Worm (Caenorhabditis elegans) whole organism, mixed stage, embryonic: Measurements from ENCODE around the gene gcy-36.

Experiments used
- elt-1 ChIP-seq: sonication (generic microtip); optimal IDR thresholded peaks from 2 replicates; lab custom pipeline; 2017; ENCODE audit warnings: missing genetic modification characterization, mild to moderate bottlenecking, missing compliant biosample characterization, antibody characterized with exemption, moderate library complexity, borderline replicate concordance; ENCODE audit not compliant: insufficient read depth
- elt-3 ChIP-seq: fragments of 150-350 bp; optimal IDR thresholded peaks from 2 replicates; lab custom pipeline; 2014; ENCODE audit warnings: missing biosample characterization, missing genetic modification characterization
- flh-1 ChIP-seq: fragments of 200-800 bp; sonication (Bioruptor generic); optimal IDR thresholded peaks from 2 replicates; lab custom pipeline; 2018; ENCODE audit warnings: mild to moderate bottlenecking, missing genetic modification characterization, moderate library complexity, missing compliant biosample characterization
- nhr-28 ChIP-seq: fragments of 150-350 bp; optimal IDR thresholded peaks from 2 replicates; lab custom pipeline; 2014; ENCODE audit warnings: missing biosample characterization, missing genetic modification characterization
- snpc-4 ChIP-seq: fragments of 150-350 bp; optimal IDR thresholded peaks from 2 replicates; lab custom pipeline; 2014; ENCODE audit warnings: missing biosample characterization, missing genetic modification characterization
- unc-39 ChIP-seq: fragments of 150-350 bp; optimal IDR thresholded peaks from 2 replicates; lab custom pipeline; 2014; ENCODE audit warnings: missing biosample characterization, missing genetic modification characterization
- unc-62 ChIP-seq: fragments of 150-350 bp; optimal IDR thresholded peaks from 2 replicates; lab custom pipeline; 2014; ENCODE audit warnings: missing biosample characterization, missing genetic modification reagents, missing genetic modification characterization

ce11 chrX:15535190-15535636 lies 56.4 kb downstream of the gcy-36 start:
- TF ChIP-seq flh-1 (no peak), elt-1 (tag; lab: Kevin White, UChicago) (no peak), unc-39 (tag; lab: Kevin White, UChicago) (no peak), snpc-4 (tag; lab: Kevin White, UChicago) (no peak), nhr-28 (tag; lab: Kevin White, UChicago) (no peak), elt-3 (no peak), unc-62 (GFP tag; lab: Kevin White, UChicago) (no peak)
